Fruit fly (Drosophila melanogaster): ENCODE results near the gene CG15357.

CG15357 gene

DNA sequence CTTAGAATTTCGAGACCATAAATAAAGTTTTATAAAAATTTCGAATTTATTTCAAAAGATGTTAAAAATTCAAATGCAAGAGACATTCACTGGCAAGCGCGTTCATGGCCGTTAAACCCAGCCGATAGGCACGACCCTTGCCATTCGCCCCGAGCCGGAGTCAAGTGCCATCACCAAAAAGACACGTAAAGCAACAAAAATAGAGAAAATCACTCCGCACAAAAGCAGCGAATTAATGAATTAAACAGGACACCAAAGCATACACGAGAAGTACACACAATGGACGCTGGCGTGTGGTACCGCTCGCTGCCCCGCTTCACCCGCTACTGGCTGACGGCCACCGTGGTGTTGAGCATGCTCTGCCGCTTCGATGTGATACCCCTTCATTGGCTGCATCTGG, 28.4 kb upstream of the CG15357 start, which contains the start of gene Der-1 (continued):
- TF ChIP-seq CG15514 (GFP tag; optimal IDR thresholded peaks at IDR 0.05) (peak; percentile 43), CG15601 (tag; optimal IDR thresholded peaks at IDR 0.05) (no peak), Meics (GFP tag; optimal IDR thresholded peaks at IDR 0.05) (no peak), Dip2 (GFP tag; IDR thresholded peaks at IDR 0.05) (no peak), CG13894 (tag; optimal IDR thresholded peaks at IDR 0.05) (no peak), Adf1 (GFP tag; IDR thresholded peaks at IDR 0.05) (no peak), ara (GFP tag; IDR thresholded peaks at IDR 0.05) (no peak), CG6813 (GFP tag; optimal IDR thresholded peaks at IDR 0.05) (no peak), YL-1 (GFP tag; optimal IDR thresholded peaks at IDR 0.05) (peak; percentile 82), CG10366 (GFP tag; IDR thresholded peaks at IDR 0.05) (no peak), CG12071 (GFP tag; optimal IDR thresholded peaks at IDR 0.05) (no peak), lola (GFP tag; optimal IDR thresholded peaks at IDR 0.05) (no peak), dysf (GFP tag; IDR thresholded peaks at IDR 0.05) (no peak), CG16813 (GFP tag; IDR thresholded peaks at IDR 0.05; ENCODE audit: partially characterized antibody) (peak; percentile 91), ssp (GFP tag; IDR thresholded peaks at IDR 0.05) (no peak), Ets65A (GFP tag) (no peak), CTCF (GFP tag; optimal IDR thresholded peaks at IDR 0.05) (no peak), ham (GFP tag; IDR thresholded peaks at IDR 0.05) (no peak), CG6654 (GFP tag; optimal IDR thresholded peaks at IDR 0.05) (no peak), Nf-YC (tag; optimal IDR thresholded peaks at IDR 0.05) (peak; percentile 43), dmrt99B (tag; optimal IDR thresholded peaks at IDR 0.05) (no peak), scrt (GFP tag; optimal IDR thresholded peaks at IDR 0.05) (no peak), zfh2 (GFP tag; optimal IDR thresholded peaks at IDR 0.05) (no peak), tup (GFP tag; optimal IDR thresholded peaks at IDR 0.05) (no peak), CG32767 (GFP tag; IDR thresholded peaks at IDR 0.05) (no peak), CG4282 (GFP tag; optimal IDR thresholded peaks at IDR 0.05) (no peak), maf-S (GFP tag; optimal IDR thresholded peaks at IDR 0.05) (no peak), CG10959 (GFP tag; IDR thresholded peaks at IDR 0.05) (no peak), her (GFP tag; optimal IDR thresholded peaks at IDR 0.05) (no peak), CG3281 (GFP tag; optimal IDR thresholded peaks at IDR 0.05) (no peak), Hr3 (GFP tag; optimal IDR thresholded peaks at IDR 0.05) (no peak), bcd (GFP tag; optimal IDR thresholded peaks at IDR 0.05) (no peak), stc (GFP tag; IDR thresholded peaks at IDR 0.05) (no peak), caup (GFP tag; optimal IDR thresholded peaks at IDR 0.05; ENCODE audit: severe bottlenecking) (no peak), hbn (GFP tag; IDR thresholded peaks at IDR 0.05; ENCODE audit: partially characterized antibody) (peak; percentile 93), knrl (GFP tag; IDR thresholded peaks at IDR 0.05; ENCODE audit: partially characterized antibody) (peak; percentile 91), CG6175 (GFP tag; IDR thresholded peaks at IDR 0.05) (no peak), CG18011 (GFP tag; optimal IDR thresholded peaks at IDR 0.05) (no peak), sc (optimal IDR thresholded peaks at IDR 0.05) (no peak), sc (GFP tag; optimal IDR thresholded peaks at IDR 0.05) (no peak), CG3847 (GFP tag; IDR thresholded peaks at IDR 0.05) (no peak), grn (GFP tag; optimal IDR thresholded peaks at IDR 0.05) (no peak), Mrtf (GFP tag; IDR thresholded peaks at IDR 0.05) (no peak), wor (GFP tag; IDR thresholded peaks at IDR 0.05) (no peak), CG12769 (tag; optimal IDR thresholded peaks at IDR 0.05) (no peak), Scr (GFP tag; IDR thresholded peaks at IDR 0.05; ENCODE audit: partially characterized antibody) (peak; percentile 91), Poxn (GFP tag; IDR thresholded peaks at IDR 0.05) (no peak), CG17359 (tag; optimal IDR thresholded peaks at IDR 0.05) (no peak), Camta (GFP tag; optimal IDR thresholded peaks at IDR 0.05) (no peak), sens-2 (GFP tag; IDR thresholded peaks at IDR 0.05) (no peak), lab (GFP tag; optimal IDR thresholded peaks at IDR 0.05) (no peak), Ptx1 (GFP tag; IDR thresholded peaks at IDR 0.05) (no peak), CG1647 (GFP tag; optimal IDR thresholded peaks at IDR 0.05) (no peak)
